Fruit fly (Drosophila melanogaster) whole organism, pupa: ENCODE data around the gene CG2972.

Experiments
- CG10348 ChIP-seq: fragments of 200-800 bp; sonication (Bioruptor generic); IDR thresholded peaks from 2 replicates; pipeline ENCODE4 v1.3.6; 2022; ENCODE audit warnings: missing biosample characterization, missing genetic modification characterization
- CG12605 ChIP-seq: fragments of 200-800 bp; sonication (Bioruptor generic); IDR thresholded peaks from 2 replicates; pipeline ENCODE4 v1.3.6; 2022; ENCODE audit warnings: missing biosample characterization, missing genetic modification characterization
- CG13204 ChIP-seq: fragments of 200-800 bp; sonication (Bioruptor generic); optimal IDR thresholded peaks from 2 replicates; lab custom pipeline; 2018; ENCODE audit warnings: missing biosample characterization, mild to moderate bottlenecking, missing genetic modification characterization, moderate library complexity
- CG14655 ChIP-seq: fragments of 200-800 bp; sonication (Bioruptor generic); optimal IDR thresholded peaks from 3 replicates; lab custom pipeline; 2017; ENCODE audit warnings: mild to moderate bottlenecking, missing biosample characterization, missing genetic modification reagents, missing genetic modification characterization
- CG15710 ChIP-seq: fragments of 200-800 bp; sonication (Bioruptor generic); optimal IDR thresholded peaks from 2 replicates; lab custom pipeline; 2018; ENCODE audit warnings: missing biosample characterization, mild to moderate bottlenecking, missing genetic modification characterization, moderate library complexity
- CG17806 ChIP-seq: fragments of 200-800 bp; sonication (Bioruptor generic); optimal IDR thresholded peaks from 2 replicates; lab custom pipeline; 2018; ENCODE audit warnings: missing biosample characterization, mild to moderate bottlenecking, missing genetic modification characterization, moderate library complexity
- CG32121 ChIP-seq: fragments of 200-800 bp; sonication (Bioruptor generic); IDR thresholded peaks from 2 replicates; pipeline ENCODE4 v1.3.6; 2022; ENCODE audit warnings: missing biosample characterization, missing genetic modification characterization
- CG34367 ChIP-seq: fragments of 200-800 bp; sonication (Bioruptor generic); optimal IDR thresholded peaks from 2 replicates; lab custom pipeline; 2018; ENCODE audit warnings: missing biosample characterization, mild to moderate bottlenecking, missing genetic modification characterization
- CG4496 ChIP-seq: fragments of 200-800 bp; sonication (Bioruptor generic); IDR thresholded peaks from 3 replicates; pipeline ENCODE4 v1.3.6; 2022; ENCODE audit warnings: missing biosample characterization, missing genetic modification characterization
- CG8159 ChIP-seq: fragments of 200-800 bp; sonication (Bioruptor generic); optimal IDR thresholded peaks from 3 replicates; lab custom pipeline; 2018; ENCODE audit warnings: missing biosample characterization, mild to moderate bottlenecking, missing genetic modification characterization, moderate library complexity
- CG8301 ChIP-seq: fragments of 200-800 bp; sonication (Bioruptor generic); optimal IDR thresholded peaks from 2 replicates; lab custom pipeline; 2018; ENCODE audit warnings: missing biosample characterization, mild to moderate bottlenecking, missing genetic modification characterization
- CG9948 ChIP-seq: fragments of 200-800 bp; sonication (Bioruptor generic); optimal IDR thresholded peaks from 2 replicates; lab custom pipeline; 2018; ENCODE audit warnings: missing biosample characterization, mild to moderate bottlenecking, missing genetic modification characterization, moderate library complexity
- D1 ChIP-seq: fragments of 200-800 bp; sonication (Bioruptor generic); optimal IDR thresholded peaks from 2 replicates; lab custom pipeline; 2018; ENCODE audit warnings: missing biosample characterization, mild to moderate bottlenecking, missing genetic modification characterization, moderate library complexity
- EcR ChIP-seq: fragments of 200-800 bp; sonication (Bioruptor generic); optimal IDR thresholded peaks from 3 replicates; lab custom pipeline; 2019; ENCODE audit warnings: missing biosample characterization, missing genetic modification characterization, mild to moderate bottlenecking, moderate library complexity, missing genetic modification reagents
- Ets98B ChIP-seq: fragments of 200-800 bp; sonication (Bioruptor generic); IDR thresholded peaks from 2 replicates; pipeline ENCODE4 v1.3.6; 2022; ENCODE audit warnings: missing biosample characterization, missing genetic modification characterization
- Pif1A ChIP-seq: fragments of 200-800 bp; sonication (Bioruptor generic); optimal IDR thresholded peaks from 3 replicates; lab custom pipeline; 2016; ENCODE audit warnings: missing biosample characterization, missing genetic modification characterization
- Pif1B ChIP-seq: fragments of 200-800 bp; sonication (Bioruptor generic); optimal IDR thresholded peaks from 3 replicates; lab custom pipeline; 2016; ENCODE audit warnings: missing biosample characterization, missing genetic modification characterization
- Snoo ChIP-seq: fragments of 200-800 bp; sonication (Bioruptor generic); optimal IDR thresholded peaks from 3 replicates; lab custom pipeline; 2017; ENCODE audit warnings: missing biosample characterization, mild to moderate bottlenecking, missing genetic modification characterization, inconsistent platforms
- fd96Ca ChIP-seq: fragments of 200-800 bp; sonication (Bioruptor generic); IDR thresholded peaks from 3 replicates; pipeline ENCODE4 v1.3.6; 2022; ENCODE audit warnings: missing biosample characterization, missing genetic modification characterization
- gl ChIP-seq: fragments of 200-800 bp; sonication (Bioruptor generic); optimal IDR thresholded peaks from 2 replicates; lab custom pipeline; 2018; ENCODE audit warnings: missing biosample characterization, mild to moderate bottlenecking, missing genetic modification characterization
- rn ChIP-seq: fragments of 200-800 bp; sonication (Bioruptor generic); IDR thresholded peaks from 2 replicates; pipeline ENCODE4 v1.3.6; 2022; ENCODE audit warnings: missing biosample characterization, missing genetic modification characterization

CG2972 gene

DNA sequence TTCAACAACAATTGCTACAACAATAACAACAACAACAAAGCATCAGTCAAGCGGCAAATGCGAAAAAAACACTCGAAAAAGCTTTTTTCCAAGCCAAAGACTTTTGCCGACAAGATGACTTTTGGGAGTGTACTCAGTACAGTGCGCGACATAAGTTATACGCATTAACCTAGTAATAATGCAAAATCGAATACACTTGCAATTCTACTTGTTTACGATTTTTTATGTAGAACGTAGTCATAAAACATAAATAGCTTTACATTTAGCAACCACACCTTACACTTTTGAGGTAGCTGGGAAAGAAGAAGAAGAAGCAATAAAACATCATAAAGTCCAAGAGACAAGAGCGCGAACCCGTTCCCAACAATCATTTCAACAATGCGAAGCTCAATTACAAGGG, 21.5 kb downstream of the CG2972 start:
- peak; percentile 56 for TF ChIP-seq CG12605 (GFP tag; lab: Robert Waterston, UW)
- TF ChIP-seq CG9948 (tag; lab: Kevin White, UChicago): peak; percentile 38
- TF ChIP-seq fd96Ca: peak; percentile 67; the same call in 1 of the 3 replicates
- TF ChIP-seq CG8301 (tag; lab: Kevin White, UChicago): peak; percentile 20
- peak; percentile 6 for TF ChIP-seq gl (tag; lab: Kevin White, UChicago)
- TF ChIP-seq Snoo (tag; lab: Kevin White, UChicago): peak; percentile 67
- TF ChIP-seq rn (GFP tag; lab: Robert Waterston, UW): no peak
- TF ChIP-seq Pif1B (GFP tag; lab: Kevin White, UChicago): peak; percentile 53
- peak; percentile 14 for TF ChIP-seq D1 (tag; lab: Kevin White, UChicago)
- peak; percentile 32 for TF ChIP-seq CG17806 (tag; lab: Kevin White, UChicago)
- TF ChIP-seq CG15710 (tag; lab: Kevin White, UChicago): peak; percentile 49
- peak; percentile 66; the same call in 1 of the 2 replicates for TF ChIP-seq CG32121 (GFP tag; lab: Robert Waterston, UW)
- TF ChIP-seq CG4496 (GFP tag; lab: Robert Waterston, UW): peak; percentile 89
- TF ChIP-seq CG13204 (GFP tag; lab: Kevin White, UChicago): no peak
- peak; percentile 50 for TF ChIP-seq CG14655 (GFP tag; lab: Kevin White, UChicago)
- peak; percentile 76 for TF ChIP-seq Ets98B
- TF ChIP-seq CG8159: peak; percentile 53
- peak; percentile 61 for TF ChIP-seq Pif1A
- TF ChIP-seq CG34367 (tag; lab: Kevin White, UChicago): peak; percentile 37
- no peak for TF ChIP-seq EcR (GFP tag; lab: Kevin White, UChicago)
- TF ChIP-seq CG10348 (GFP tag; lab: Robert Waterston, UW): no peak

DNA sequence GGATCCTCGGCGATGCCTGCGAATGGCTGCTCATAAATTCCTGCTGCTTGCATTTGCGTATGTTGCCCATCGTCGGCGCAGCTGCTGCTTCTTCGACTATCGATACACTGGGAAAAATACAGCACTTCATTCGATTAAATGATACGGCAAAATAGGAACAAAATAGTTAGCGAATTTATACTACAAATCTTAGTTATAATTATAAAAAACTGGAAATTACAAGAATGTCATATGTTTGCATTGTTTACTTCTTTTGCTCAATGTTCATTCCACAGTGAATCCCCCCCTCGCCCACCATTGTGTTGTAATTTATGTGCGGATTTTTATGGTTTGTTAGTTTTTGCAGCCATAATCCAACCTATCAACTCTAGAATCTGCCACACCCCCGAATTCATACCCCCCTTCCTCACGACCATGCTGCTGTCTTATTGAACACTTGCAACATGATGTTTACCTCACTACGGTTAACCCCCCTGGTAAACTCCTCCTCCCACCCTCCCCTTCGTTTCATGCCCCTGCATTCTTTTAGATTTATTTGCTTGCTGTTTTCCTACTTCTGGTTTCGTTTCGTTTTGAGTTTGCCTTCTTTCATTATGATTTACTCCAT, 22.9 kb downstream of the CG2972 start:
- peak; percentile 80 for TF ChIP-seq Ets98B
- TF ChIP-seq CG8301 (tag; lab: Kevin White, UChicago): peak; percentile 71
- no peak for TF ChIP-seq D1 (tag; lab: Kevin White, UChicago)
- TF ChIP-seq CG10348 (GFP tag; lab: Robert Waterston, UW): no peak
- peak; percentile 90 for TF ChIP-seq fd96Ca
- TF ChIP-seq CG34367 (tag; lab: Kevin White, UChicago): peak; percentile 75
- TF ChIP-seq Pif1B (GFP tag; lab: Kevin White, UChicago): peak; percentile 64
- peak; percentile 63 for TF ChIP-seq Pif1A
- peak; percentile 91 for TF ChIP-seq CG4496 (GFP tag; lab: Robert Waterston, UW)
- TF ChIP-seq CG9948 (tag; lab: Kevin White, UChicago): peak; percentile 78
- TF ChIP-seq CG14655 (GFP tag; lab: Kevin White, UChicago): peak; percentile 79
- peak; percentile 67 for TF ChIP-seq CG32121 (GFP tag; lab: Robert Waterston, UW)
- no peak for TF ChIP-seq Snoo (tag; lab: Kevin White, UChicago)
- peak; percentile 80 for TF ChIP-seq CG12605 (GFP tag; lab: Robert Waterston, UW)
- TF ChIP-seq CG13204 (GFP tag; lab: Kevin White, UChicago): peak; percentile 27
- peak; percentile 81 for TF ChIP-seq CG8159
- TF ChIP-seq EcR (GFP tag; lab: Kevin White, UChicago): no peak
- TF ChIP-seq CG17806 (tag; lab: Kevin White, UChicago): peak; percentile 76
- peak; percentile 73 for TF ChIP-seq CG15710 (tag; lab: Kevin White, UChicago)
- TF ChIP-seq rn (GFP tag; lab: Robert Waterston, UW): peak; percentile 53; the same call in 1 of the 2 replicates
- TF ChIP-seq gl (tag; lab: Kevin White, UChicago): peak; percentile 27

DNA sequence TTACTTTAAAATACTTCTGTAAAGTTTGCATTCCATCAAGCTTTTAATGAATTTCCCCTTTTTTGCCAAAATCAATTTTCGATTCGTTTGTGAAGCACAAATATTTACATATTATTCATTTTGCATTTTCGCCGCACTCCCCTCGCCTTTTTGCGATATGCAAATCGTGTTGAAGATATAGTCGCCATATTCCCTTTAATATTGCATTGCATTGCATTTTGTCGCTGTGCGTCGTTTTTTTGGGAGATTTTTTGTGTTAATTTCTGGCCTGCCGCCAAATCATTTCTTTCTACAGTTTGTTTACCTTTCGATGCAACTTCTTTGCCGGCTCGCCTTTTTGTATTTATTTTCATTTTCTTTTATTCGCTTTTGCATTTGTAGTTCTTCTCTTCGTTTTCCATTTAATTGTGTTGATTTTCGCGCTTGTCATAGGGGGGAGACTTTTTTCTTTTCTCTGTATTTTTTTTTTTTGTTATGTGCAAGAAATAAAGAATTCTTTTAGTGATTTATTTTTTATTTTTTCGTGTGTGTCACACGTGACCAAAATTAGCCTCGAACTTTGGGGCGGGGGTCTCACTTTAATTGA, 23.7 kb downstream of the CG2972 start:
- TF ChIP-seq CG14655 (GFP tag; lab: Kevin White, UChicago) (peak; percentile 41), Pif1A (peak; percentile 14), CG13204 (GFP tag; lab: Kevin White, UChicago) (no peak), rn (GFP tag; lab: Robert Waterston, UW) (peak; percentile 67; the same call in 1 of the 2 replicates), fd96Ca (peak; percentile 77), Ets98B (peak; percentile 90), CG32121 (GFP tag; lab: Robert Waterston, UW) (peak; percentile 79), CG12605 (GFP tag; lab: Robert Waterston, UW) (peak; percentile 80), CG4496 (GFP tag; lab: Robert Waterston, UW) (peak; percentile 90), CG17806 (tag; lab: Kevin White, UChicago) (no peak)

DNA sequence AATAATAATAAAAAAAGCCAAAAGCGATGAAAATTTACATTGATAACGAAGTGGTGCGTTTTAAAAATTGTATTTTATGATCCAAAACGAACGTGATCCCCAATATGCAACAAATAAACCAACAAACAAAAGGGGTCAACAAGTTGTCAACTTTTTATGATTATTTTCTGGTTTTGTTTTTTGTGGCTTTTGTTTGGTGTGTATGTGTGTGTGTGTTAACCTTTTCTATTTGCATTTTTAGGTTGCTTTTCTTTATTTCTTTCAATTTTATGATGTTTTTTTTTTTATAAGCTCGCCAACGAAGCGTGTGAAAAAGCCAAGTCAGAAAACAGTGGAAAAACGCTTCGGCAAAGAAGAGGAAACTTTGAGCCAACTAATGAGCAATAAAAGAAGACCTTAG, 25.3 kb downstream of the CG2972 start:
- TF ChIP-seq Pif1A (no peak), Pif1B (GFP tag; lab: Kevin White, UChicago) (no peak), CG17806 (tag; lab: Kevin White, UChicago) (no peak), rn (GFP tag; lab: Robert Waterston, UW) (no peak), Snoo (tag; lab: Kevin White, UChicago) (no peak), CG13204 (GFP tag; lab: Kevin White, UChicago) (no peak), CG4496 (GFP tag; lab: Robert Waterston, UW) (no peak), CG32121 (GFP tag; lab: Robert Waterston, UW) (no peak)

DNA sequence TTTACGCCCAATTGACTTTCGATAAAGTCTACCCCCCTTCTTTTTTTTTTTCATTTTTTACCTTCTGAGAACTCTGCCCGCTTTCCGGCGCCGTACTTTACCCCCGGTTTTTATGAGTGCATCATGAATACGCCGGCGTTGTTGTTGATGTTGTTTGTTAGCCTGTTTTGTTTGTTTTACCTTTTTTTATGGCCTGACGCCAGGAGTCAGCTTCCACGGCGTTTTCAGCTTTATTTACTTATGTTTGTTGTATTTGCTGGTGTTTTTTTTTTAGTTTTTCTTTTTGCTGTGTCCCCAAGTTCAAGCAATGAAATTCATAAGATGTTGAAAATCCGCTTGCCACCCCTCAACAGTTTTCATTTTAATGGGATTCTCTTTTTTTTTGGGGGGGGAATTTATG, 27.9 kb downstream of the CG2972 start:
- TF ChIP-seq fd96Ca: no peak
- TF ChIP-seq D1 (tag; lab: Kevin White, UChicago): no peak
- TF ChIP-seq CG14655 (GFP tag; lab: Kevin White, UChicago): no peak
- TF ChIP-seq Snoo (tag; lab: Kevin White, UChicago): no peak
- TF ChIP-seq CG12605 (GFP tag; lab: Robert Waterston, UW): no peak
- TF ChIP-seq CG8301 (tag; lab: Kevin White, UChicago): no peak
- no peak for TF ChIP-seq CG17806 (tag; lab: Kevin White, UChicago)
- peak; percentile 10 for TF ChIP-seq Pif1A
- no peak for TF ChIP-seq CG8159
- TF ChIP-seq CG4496 (GFP tag; lab: Robert Waterston, UW): 0 out of 3 replicates have a peak, but pooled peaks have one; percentile 20
- TF ChIP-seq Pif1B (GFP tag; lab: Kevin White, UChicago): no peak
- TF ChIP-seq CG10348 (GFP tag; lab: Robert Waterston, UW): no peak
- no peak for TF ChIP-seq CG15710 (tag; lab: Kevin White, UChicago)
- no peak for TF ChIP-seq CG32121 (GFP tag; lab: Robert Waterston, UW)
- no peak for TF ChIP-seq rn (GFP tag; lab: Robert Waterston, UW)
- TF ChIP-seq EcR (GFP tag; lab: Kevin White, UChicago): no peak
- TF ChIP-seq CG34367 (tag; lab: Kevin White, UChicago): no peak
- TF ChIP-seq CG9948 (tag; lab: Kevin White, UChicago): no peak
- TF ChIP-seq Ets98B: no peak
- TF ChIP-seq CG13204 (GFP tag; lab: Kevin White, UChicago): peak; percentile 7
